Fruit fly (Drosophila melanogaster): ENCODE measurements around the gene MME1.

MME1 gene

dm6 chr2L:7033100-7033675, 5.9 kb downstream of the MME1 start:
- TF ChIP-seq Hnf4 (GFP tag; optimal IDR thresholded peaks at IDR 0.05) (peak; percentile 50), br (GFP tag; optimal IDR thresholded peaks at IDR 0.05) (peak; percentile 20), Sp1 (GFP tag; optimal IDR thresholded peaks at IDR 0.05) (peak; percentile 25), pan (optimal IDR thresholded peaks at IDR 0.05) (no peak), OdsH (GFP tag; optimal IDR thresholded peaks at IDR 0.05) (peak; percentile 44), ey (GFP tag; optimal IDR thresholded peaks at IDR 0.05) (peak; percentile 34), Jra (GFP tag; optimal IDR thresholded peaks at IDR 0.05) (peak; percentile 33), Abd-B (GFP tag; optimal IDR thresholded peaks at IDR 0.05) (no peak), fru (GFP tag; optimal IDR thresholded peaks at IDR 0.05) (peak; percentile 54), rgr (GFP tag; optimal IDR thresholded peaks at IDR 0.05) (peak; percentile 76), dsf (GFP tag; optimal IDR thresholded peaks at IDR 0.05; ENCODE audit: borderline replicate concordance) (no peak), h (GFP tag; optimal IDR thresholded peaks at IDR 0.05) (peak; percentile 69), Hr78 (GFP tag; optimal IDR thresholded peaks at IDR 0.05) (no peak), Dfd (GFP tag; optimal IDR thresholded peaks at IDR 0.05) (peak; percentile 57), CG32264 (GFP tag; optimal IDR thresholded peaks at IDR 0.05) (peak; percentile 11), psq (GFP tag; optimal IDR thresholded peaks at IDR 0.05) (peak; percentile 47), foxo (GFP tag; optimal IDR thresholded peaks at IDR 0.05) (peak in 1 of 2 experiments; percentile 73), Hr83 (GFP tag; optimal IDR thresholded peaks at IDR 0.05; ENCODE audit: poor library complexity, severe bottlenecking) (peak; percentile 59), jim (GFP tag; optimal IDR thresholded peaks at IDR 0.05) (peak; percentile 79)

dm6 chr2L:7037773-7038327, 10.5 kb downstream of the MME1 start, which contains the start of gene milt:
TSS of gene milt (plus strand) at chr2L:7037823.
- TF ChIP-seq Hr83 (GFP tag; optimal IDR thresholded peaks at IDR 0.05; ENCODE audit: poor library complexity, severe bottlenecking) (no peak), rgr (GFP tag; optimal IDR thresholded peaks at IDR 0.05) (peak; percentile 22), pan (optimal IDR thresholded peaks at IDR 0.05) (no peak), h (GFP tag; optimal IDR thresholded peaks at IDR 0.05) (peak; percentile 16), tai (GFP tag; optimal IDR thresholded peaks at IDR 0.05) (peak; percentile 30), Vsx2 (GFP tag; optimal IDR thresholded peaks at IDR 0.05; ENCODE audit: partially characterized antibody) (no peak), Rel (GFP tag; optimal IDR thresholded peaks at IDR 0.05) (no peak), Rel (tag; optimal IDR thresholded peaks at IDR 0.05) (peak; percentile 30), OdsH (GFP tag; optimal IDR thresholded peaks at IDR 0.05) (no peak), Myc (optimal IDR thresholded peaks at IDR 0.05) (peak; percentile 42), N (GFP tag; optimal IDR thresholded peaks at IDR 0.05) (peak; percentile 29), dsf (GFP tag; optimal IDR thresholded peaks at IDR 0.05; ENCODE audit: borderline replicate concordance) (no peak), sage (GFP tag; optimal IDR thresholded peaks at IDR 0.05) (no peak), foxo (GFP tag; optimal IDR thresholded peaks at IDR 0.05) (peak in 1 of 2 experiments; percentile 7)

- no peak for TF ChIP-seq Abd-B (GFP tag; optimal IDR thresholded peaks at IDR 0.05)
- TF ChIP-seq Rel (GFP tag; optimal IDR thresholded peaks at IDR 0.05), result no peak
- TF ChIP-seq Rel (tag; optimal IDR thresholded peaks at IDR 0.05), result peak; percentile 98
Measured at dm6 chr2L:7038404-7039341, 11.3 kb downstream of the MME1 start.

- no peak for TF ChIP-seq Abd-B (GFP tag; optimal IDR thresholded peaks at IDR 0.05)
- no peak for TF ChIP-seq Dif (GFP tag; optimal IDR thresholded peaks at IDR 0.05; ENCODE audit: partially characterized antibody)
- no peak for TF ChIP-seq Rel (GFP tag; optimal IDR thresholded peaks at IDR 0.05)
- no peak for TF ChIP-seq Rel (tag; optimal IDR thresholded peaks at IDR 0.05)
- no peak for TF ChIP-seq Hr78 (GFP tag; optimal IDR thresholded peaks at IDR 0.05)
- peak; percentile 65 for TF ChIP-seq Jra (GFP tag; optimal IDR thresholded peaks at IDR 0.05)
- no peak for TF ChIP-seq jim (GFP tag; optimal IDR thresholded peaks at IDR 0.05)
- TF ChIP-seq CG32264 (GFP tag; optimal IDR thresholded peaks at IDR 0.05), result peak; percentile 16
- peak; percentile 86 for TF ChIP-seq Hnf4 (GFP tag; optimal IDR thresholded peaks at IDR 0.05)
- peak; percentile 66 for TF ChIP-seq HLH106 (tag; optimal IDR thresholded peaks at IDR 0.05)
- TF ChIP-seq Mio (GFP tag; optimal IDR thresholded peaks at IDR 0.05), result no peak
- no peak for TF ChIP-seq pan (optimal IDR thresholded peaks at IDR 0.05)
- TF ChIP-seq Myc (optimal IDR thresholded peaks at IDR 0.05), result no peak
- TF ChIP-seq h (GFP tag; optimal IDR thresholded peaks at IDR 0.05), result peak; percentile 75
- TF ChIP-seq lola (GFP tag; optimal IDR thresholded peaks at IDR 0.05), result no peak
- TF ChIP-seq psq (GFP tag; optimal IDR thresholded peaks at IDR 0.05), result peak; percentile 65
- no peak for TF ChIP-seq GATAd (GFP tag; optimal IDR thresholded peaks at IDR 0.05)
- TF ChIP-seq CG9705 (GFP tag; optimal IDR thresholded peaks at IDR 0.05), result no peak
- TF ChIP-seq N (GFP tag; optimal IDR thresholded peaks at IDR 0.05), result no peak
- TF ChIP-seq tai (GFP tag; optimal IDR thresholded peaks at IDR 0.05), result peak; percentile 68
- TF ChIP-seq OdsH (GFP tag; optimal IDR thresholded peaks at IDR 0.05), result peak; percentile 82
- peak; percentile 76 for TF ChIP-seq rgr (GFP tag; optimal IDR thresholded peaks at IDR 0.05)
- peak; percentile 84 for TF ChIP-seq fru (GFP tag; optimal IDR thresholded peaks at IDR 0.05)
- no peak for TF ChIP-seq sv (GFP tag; optimal IDR thresholded peaks at IDR 0.05)
- no peak for TF ChIP-seq Hr83 (GFP tag; optimal IDR thresholded peaks at IDR 0.05; ENCODE audit: poor library complexity, severe bottlenecking)
- peak; percentile 33 for TF ChIP-seq sage (GFP tag; optimal IDR thresholded peaks at IDR 0.05)
- TF ChIP-seq dl (GFP tag; optimal IDR thresholded peaks at IDR 0.05; ENCODE audit: insufficient read depth in 1 of 2, partially characterized antibody in 2 of 2), result no peak
- TF ChIP-seq foxo (GFP tag; optimal IDR thresholded peaks at IDR 0.05), result peak in 1 of 2 experiments; percentile 83
- peak; percentile 88 for TF ChIP-seq ey (GFP tag; optimal IDR thresholded peaks at IDR 0.05)
- peak; percentile 85 for TF ChIP-seq Sp1 (GFP tag; optimal IDR thresholded peaks at IDR 0.05)
- TF ChIP-seq CrebA (GFP tag; optimal IDR thresholded peaks at IDR 0.05; ENCODE audit: borderline replicate concordance), result no peak
- no peak for TF ChIP-seq Vsx2 (GFP tag; optimal IDR thresholded peaks at IDR 0.05; ENCODE audit: partially characterized antibody)
- no peak for TF ChIP-seq dsf (GFP tag; optimal IDR thresholded peaks at IDR 0.05; ENCODE audit: borderline replicate concordance)
Measured at dm6 chr2L:7039342-7039684, 12.0 kb downstream of the MME1 start.

All from whole organism, wandering third instar larva.